Fruit fly (Drosophila melanogaster) whole organism, embryonic: Measurements from ENCODE around the gene CG11700.

Experiments used
- Atf6 ChIP-seq: fragments of 200-800 bp; sonication (Bioruptor generic); IDR thresholded peaks from 2 replicates; pipeline ENCODE4 v1.3.6; 2022; ENCODE audit warnings: missing biosample characterization, missing genetic modification characterization
- Bdp1 ChIP-seq: fragments of 200-800 bp; sonication (Bioruptor generic); optimal IDR thresholded peaks from 3 replicates; lab custom pipeline; 2016; ENCODE audit warnings: missing biosample characterization, missing genetic modification characterization
- CG11247 ChIP-seq: fragments of 200-800 bp; sonication (Bioruptor generic); IDR thresholded peaks from 2 replicates; pipeline ENCODE4 v1.3.6; 2022; ENCODE audit warnings: missing biosample characterization, missing genetic modification characterization
- CG11695 ChIP-seq: fragments of 200-800 bp; sonication (Bioruptor generic); IDR thresholded peaks from 3 replicates; pipeline ENCODE4 v1.3.6; 2022; ENCODE audit warnings: missing biosample characterization, missing genetic modification characterization
- CG14050 ChIP-seq: fragments of 200-800 bp; sonication (Bioruptor generic); IDR thresholded peaks from 3 replicates; pipeline ENCODE4 v1.3.6; 2022; ENCODE audit warnings: missing biosample characterization, missing genetic modification characterization
- CG15269 ChIP-seq: fragments of 200-800 bp; sonication (Bioruptor generic); optimal IDR thresholded peaks from 2 replicates; lab custom pipeline; 2018; ENCODE audit warnings: missing biosample characterization, mild to moderate bottlenecking, missing genetic modification characterization, moderate library complexity
- CG1529 ChIP-seq: fragments of 200-800 bp; sonication (Bioruptor generic); optimal IDR thresholded peaks from 3 replicates; lab custom pipeline; 2018; ENCODE audit warnings: missing biosample characterization, missing genetic modification characterization
- CG1602 ChIP-seq: fragments of 200-800 bp; sonication (Bioruptor generic); optimal IDR thresholded peaks from 3 replicates; lab custom pipeline; 2016; ENCODE audit warnings: missing biosample characterization, missing genetic modification characterization
- CG17361 ChIP-seq: fragments of 200-800 bp; sonication (Bioruptor generic); IDR thresholded peaks from 3 replicates; pipeline ENCODE4 v1.3.6; 2022; ENCODE audit warnings: missing biosample characterization, missing genetic modification characterization
- CG17829 ChIP-seq: fragments of 200-800 bp; optimal IDR thresholded peaks from 2 replicates; lab custom pipeline; 2019; ENCODE audit warnings: missing biosample characterization, mild to moderate bottlenecking, missing genetic modification characterization, moderate library complexity
- CG30431 ChIP-seq: fragments of 200-800 bp; sonication (Bioruptor generic); optimal IDR thresholded peaks from 2 replicates; lab custom pipeline; 2017; ENCODE audit warnings: missing biosample characterization, missing genetic modification characterization
- CG32772 ChIP-seq: fragments of 200-800 bp; sonication (Bioruptor generic); IDR thresholded peaks from 2 replicates; pipeline ENCODE4 v1.3.6; 2022; ENCODE audit warnings: missing biosample characterization, missing genetic modification characterization
- CG34422 ChIP-seq: fragments of 200-800 bp; sonication (Bioruptor generic); IDR thresholded peaks from 3 replicates; pipeline ENCODE4 v1.3.6; 2022; ENCODE audit warnings: missing biosample characterization, missing genetic modification characterization
- CG3838 ChIP-seq: fragments of 200-800 bp; sonication (Bioruptor generic); optimal IDR thresholded peaks from 3 replicates; lab custom pipeline; 2016; ENCODE audit warnings: missing biosample characterization, missing genetic modification characterization
- CG4730 ChIP-seq: fragments of 200-800 bp; sonication (Bioruptor generic); IDR thresholded peaks from 2 replicates; pipeline ENCODE4 v1.3.6; 2022; ENCODE audit warnings: missing biosample characterization, missing genetic modification characterization
- CG5953 ChIP-seq: fragments of 200-800 bp; sonication (Bioruptor generic); IDR thresholded peaks from 2 replicates; pipeline ENCODE4 v1.3.6; 2022; ENCODE audit warnings: missing biosample characterization, missing genetic modification characterization
- CG6813 ChIP-seq: fragments of 200-800 bp; sonication (Bioruptor generic); optimal IDR thresholded peaks from 2 replicates; lab custom pipeline; 2017; ENCODE audit warnings: missing biosample characterization, missing genetic modification characterization, mild to moderate bottlenecking, moderate library complexity, missing genetic modification reagents
- CG7963 ChIP-seq: fragments of 200-800 bp; sonication (Bioruptor generic); IDR thresholded peaks from 3 replicates; pipeline ENCODE4 v1.3.6; 2022; ENCODE audit warnings: missing biosample characterization, missing genetic modification characterization; ENCODE audit not compliant: partially characterized antibody
- CG8944 ChIP-seq: fragments of 200-800 bp; sonication (Bioruptor generic); optimal IDR thresholded peaks from 3 replicates; lab custom pipeline; 2016; ENCODE audit warnings: missing biosample characterization, missing genetic modification characterization
- Dad ChIP-seq: fragments of 200-800 bp; sonication (Bioruptor generic); optimal IDR thresholded peaks from 3 replicates; lab custom pipeline; 2016; ENCODE audit warnings: missing biosample characterization, missing genetic modification characterization
- Doc3 ChIP-seq: fragments of 200-800 bp; sonication (Bioruptor generic); IDR thresholded peaks from 3 replicates; pipeline ENCODE4 v1.3.6; 2022; ENCODE audit warnings: missing biosample characterization, missing genetic modification characterization; ENCODE audit not compliant: partially characterized antibody
- Dref ChIP-seq: fragments of 200-800 bp; sonication (Bioruptor generic); IDR thresholded peaks from 2 replicates; pipeline ENCODE4 v1.3.6; 2022; ENCODE audit warnings: missing biosample characterization, missing genetic modification characterization
- Elba2 ChIP-seq: fragments of 200-800 bp; sonication (Bioruptor generic); optimal IDR thresholded peaks from 3 replicates; lab custom pipeline; 2016; ENCODE audit warnings: missing biosample characterization, missing genetic modification characterization
- Fer3 ChIP-seq: fragments of 200-800 bp; sonication (Bioruptor generic); optimal IDR thresholded peaks from 2 replicates; lab custom pipeline; 2018; ENCODE audit warnings: missing biosample characterization, mild to moderate bottlenecking, missing genetic modification characterization, moderate library complexity
- H15 ChIP-seq: fragments of 200-800 bp; sonication (Bioruptor generic); IDR thresholded peaks from 3 replicates; pipeline ENCODE4 v1.3.6; 2022; ENCODE audit warnings: missing biosample characterization, missing genetic modification characterization
- HmgD ChIP-seq: fragments of 200-800 bp; sonication (Bioruptor generic); optimal IDR thresholded peaks from 3 replicates; lab custom pipeline; 2016; ENCODE audit warnings: missing biosample characterization, missing genetic modification characterization
- Meics ChIP-seq: fragments of 200-800 bp; sonication (Bioruptor generic); optimal IDR thresholded peaks from 2 replicates; lab custom pipeline; 2017; ENCODE audit warnings: missing biosample characterization, mild to moderate bottlenecking, missing genetic modification characterization
- Nf-YB ChIP-seq: fragments of 200-800 bp; sonication (Bioruptor generic); optimal IDR thresholded peaks from 3 replicates; lab custom pipeline; 2019; ENCODE audit warnings: missing biosample characterization, mild to moderate bottlenecking, missing genetic modification characterization, moderate library complexity
- Scr ChIP-seq: fragments of 200-800 bp; sonication (Bioruptor generic); IDR thresholded peaks from 2 replicates; pipeline ENCODE4 v1.3.6; 2022; ENCODE audit warnings: missing biosample characterization, missing genetic modification characterization; ENCODE audit not compliant: partially characterized antibody
- Sox102F ChIP-seq: fragments of 200-800 bp; sonication (Bioruptor generic); optimal IDR thresholded peaks from 2 replicates; lab custom pipeline; 2018; ENCODE audit warnings: missing biosample characterization, mild to moderate bottlenecking, missing genetic modification characterization, moderate library complexity
- bbx ChIP-seq: fragments of 200-800 bp; sonication (Bioruptor generic); IDR thresholded peaks from 2 replicates; pipeline ENCODE4 v1.3.6; 2022; ENCODE audit warnings: missing biosample characterization, missing genetic modification characterization; ENCODE audit not compliant: partially characterized antibody
- corto ChIP-seq: fragments of 200-800 bp; sonication (Bioruptor generic); optimal IDR thresholded peaks from 2 replicates; lab custom pipeline; 2016; ENCODE audit warnings: missing biosample characterization, mild to moderate bottlenecking, missing genetic modification characterization, moderate library complexity
- dmrt99B ChIP-seq: fragments of 200-800 bp; sonication (Bioruptor generic); optimal IDR thresholded peaks from 2 replicates; lab custom pipeline; 2018; ENCODE audit warnings: missing biosample characterization, mild to moderate bottlenecking, missing genetic modification characterization, moderate library complexity
- en ChIP-seq: fragments of 200-800 bp; sonication (Bioruptor generic); optimal IDR thresholded peaks from 2 replicates; lab custom pipeline; 2016; ENCODE audit warnings: missing biosample characterization, missing genetic modification characterization
- gcm ChIP-seq: fragments of 200-800 bp; sonication (Bioruptor generic); optimal IDR thresholded peaks from 2 replicates; lab custom pipeline; 2019; ENCODE audit warnings: missing biosample characterization, mild to moderate bottlenecking, missing genetic modification characterization, moderate library complexity
- grau ChIP-seq: fragments of 200-800 bp; optimal IDR thresholded peaks from 3 replicates; lab custom pipeline; 2019; ENCODE audit warnings: missing biosample characterization, mild to moderate bottlenecking, missing genetic modification characterization, moderate library complexity
- grn ChIP-seq: fragments of 200-800 bp; sonication (Bioruptor generic); optimal IDR thresholded peaks from 3 replicates; lab custom pipeline; 2017; ENCODE audit warnings: missing biosample characterization, missing genetic modification characterization
- jumu ChIP-seq: fragments of 200-800 bp; sonication (Bioruptor generic); optimal IDR thresholded peaks from 3 replicates; lab custom pipeline; 2016; ENCODE audit warnings: missing biosample characterization, missing genetic modification characterization
- mld ChIP-seq: fragments of 200-800 bp; sonication (Bioruptor generic); IDR thresholded peaks from 3 replicates; pipeline ENCODE4 v1.3.6; 2022; ENCODE audit warnings: missing biosample characterization, missing genetic modification characterization; ENCODE audit not compliant: partially characterized antibody
- odd ChIP-seq: fragments of 200-800 bp; sonication (Bioruptor generic); optimal IDR thresholded peaks from 2 replicates; lab custom pipeline; 2017; ENCODE audit warnings: missing biosample characterization, mild to moderate bottlenecking, missing genetic modification characterization
- pb ChIP-seq: fragments of 200-800 bp; sonication (Bioruptor generic); optimal IDR thresholded peaks from 3 replicates; lab custom pipeline; 2016; ENCODE audit warnings: missing biosample characterization, missing genetic modification characterization
- pfk ChIP-seq: fragments of 200-800 bp; sonication (Bioruptor generic); optimal IDR thresholded peaks from 2 replicates; lab custom pipeline; 2018; ENCODE audit warnings: missing biosample characterization, mild to moderate bottlenecking, missing genetic modification characterization, moderate library complexity
- phol ChIP-seq: fragments of 200-800 bp; sonication (Bioruptor generic); optimal IDR thresholded peaks from 3 replicates; lab custom pipeline; 2018; ENCODE audit warnings: missing biosample characterization, mild to moderate bottlenecking, missing genetic modification characterization, moderate library complexity
- psq ChIP-seq: fragments of 200-800 bp; sonication (Bioruptor generic); optimal IDR thresholded peaks from 2 replicates; lab custom pipeline; 2017; ENCODE audit warnings: missing biosample characterization, missing genetic modification characterization
- rib ChIP-seq: fragments of 200-800 bp; sonication (Bioruptor generic); IDR thresholded peaks from 2 replicates; pipeline ENCODE4 v1.3.6; 2022; ENCODE audit warnings: missing biosample characterization, missing genetic modification characterization
- sisA ChIP-seq: fragments of 200-800 bp; sonication (Bioruptor generic); IDR thresholded peaks from 2 replicates; pipeline ENCODE4 v1.3.6; 2022; ENCODE audit warnings: missing biosample characterization, missing genetic modification characterization
- stc ChIP-seq: fragments of 200-800 bp; sonication (Bioruptor generic); IDR thresholded peaks from 2 replicates; pipeline ENCODE4 v1.3.6; 2022; ENCODE audit warnings: missing biosample characterization, missing genetic modification characterization
- unc-4 ChIP-seq: fragments of 200-800 bp; sonication (Bioruptor generic); IDR thresholded peaks from 2 replicates; pipeline ENCODE4 v1.3.6; 2022; ENCODE audit warnings: missing biosample characterization, missing genetic modification characterization; ENCODE audit not compliant: partially characterized antibody
- wor ChIP-seq: fragments of 200-800 bp; sonication (Bioruptor generic); IDR thresholded peaks from 2 replicates; pipeline ENCODE4 v1.3.6; 2022; ENCODE audit warnings: missing biosample characterization, missing genetic modification characterization
- zfh2 ChIP-seq: fragments of 200-800 bp; sonication (Bioruptor generic); optimal IDR thresholded peaks from 2 replicates; lab custom pipeline; 2016; ENCODE audit warnings: missing biosample characterization, missing genetic modification characterization

The CG11700 gene

DNA sequence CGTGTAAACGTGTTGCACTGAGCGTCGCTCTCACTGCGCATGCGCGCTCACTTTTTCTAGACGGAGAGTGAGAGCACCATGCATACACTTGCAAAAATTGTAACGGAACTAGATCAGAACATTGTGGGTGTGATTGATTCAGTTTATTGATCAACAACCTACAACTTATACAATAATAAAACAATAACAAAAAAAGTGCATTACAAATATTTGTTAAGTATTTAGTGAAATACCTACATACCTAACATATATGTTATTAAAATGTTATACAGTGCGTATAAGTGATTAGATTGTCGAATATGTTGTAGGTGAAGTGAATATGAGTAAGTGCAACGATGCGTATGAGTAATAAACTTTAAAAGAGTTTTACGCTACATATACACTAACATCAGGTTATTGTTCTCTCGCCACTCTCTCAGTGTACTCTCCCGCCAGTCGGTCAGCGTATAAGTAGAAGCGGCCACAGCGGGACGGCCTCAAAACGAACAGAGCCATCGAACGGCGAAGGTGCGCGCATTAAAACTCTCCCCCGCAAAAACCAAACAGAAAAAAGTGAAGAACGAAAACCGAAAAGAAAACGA, 47.1 kb upstream of the CG11700 start, which contains the start of gene CG42240 (continued):
- TF ChIP-seq Meics (GFP tag; lab: Kevin White, UChicago) (peak; percentile 91), mld (GFP tag; lab: Robert Waterston, UW) (no peak), CG1529 (GFP tag; lab: Kevin White, UChicago) (peak; percentile 93), CG4730 (GFP tag; lab: Robert Waterston, UW) (peak; percentile 67), CG17361 (GFP tag; lab: Robert Waterston, UW) (peak; percentile 98), CG15269 (tag; lab: Kevin White, UChicago) (peak; percentile 92), Sox102F (GFP tag; lab: Kevin White, UChicago) (peak; percentile 93), pb (GFP tag; lab: Kevin White, UChicago) (peak; percentile 59), gcm (peak; percentile 91), Dad (GFP tag; lab: Kevin White, UChicago) (peak; percentile 65), CG11695 (GFP tag; lab: Robert Waterston, UW) (peak; percentile 92), CG30431 (GFP tag; lab: Kevin White, UChicago) (peak; percentile 82), CG11247 (GFP tag; lab: Robert Waterston, UW) (peak; percentile 45; the same call in 1 of the 2 replicates), Elba2 (GFP tag; lab: Kevin White, UChicago) (no peak), Fer3 (tag; lab: Kevin White, UChicago) (peak; percentile 79), zfh2 (peak; percentile 46), stc (GFP tag; lab: Robert Waterston, UW) (peak; percentile 71; the same call in 1 of the 2 replicates), CG34422 (peak; percentile 66; the same call in 2 of the 3 replicates), CG7963 (no peak), HmgD (GFP tag; lab: Kevin White, UChicago) (no peak), CG3838 (peak; percentile 52), pfk (GFP tag; lab: Kevin White, UChicago) (no peak), jumu (GFP tag; lab: Kevin White, UChicago) (peak; percentile 63), CG5953 (GFP tag; lab: Robert Waterston, UW) (peak; percentile 54; the same call in 1 of the 2 replicates), CG8944 (peak; percentile 39), sisA (peak; percentile 79), wor (peak; percentile 80), en (GFP tag; lab: Kevin White, UChicago) (peak; percentile 59), dmrt99B (tag; lab: Kevin White, UChicago) (peak; percentile 96), Nf-YB (GFP tag; lab: Kevin White, UChicago) (peak; percentile 78), unc-4 (GFP tag; lab: Robert Waterston, UW) (no peak), CG6813 (GFP tag; lab: Kevin White, UChicago) (peak; percentile 84), corto (GFP tag; lab: Kevin White, UChicago) (peak; percentile 63), Scr (no peak), H15 (GFP tag; lab: Robert Waterston, UW) (peak; percentile 71; the same call in 2 of the 3 replicates), Dref (GFP tag; lab: Robert Waterston, UW) (no peak), Atf6 (GFP tag; lab: Robert Waterston, UW) (peak; percentile 85), CG17829 (tag; lab: Kevin White, UChicago) (peak; percentile 92), psq (peak; percentile 66), CG1602 (GFP tag; lab: Kevin White, UChicago) (peak; percentile 89), Doc3 (no peak), grn (GFP tag; lab: Kevin White, UChicago) (no peak), CG14050 (GFP tag; lab: Robert Waterston, UW) (peak; percentile 58), Bdp1 (GFP tag; lab: Kevin White, UChicago) (peak; percentile 39), rib (0 out of 2 replicates have a peak, but pooled peaks have one; percentile 40), bbx (GFP tag; lab: Robert Waterston, UW) (no peak), CG32772 (GFP tag; lab: Robert Waterston, UW) (peak; percentile 78), phol (peak; percentile 95), grau (tag; lab: Kevin White, UChicago) (peak; percentile 92), odd (GFP tag; lab: Kevin White, UChicago) (peak; percentile 92)
